Worm (Caenorhabditis elegans) whole organism, L2 larva: ENCODE data around the gene twk-26.

Source experiments
- C34F6.9 ChIP-seq: fragments of 150-350 bp; optimal IDR thresholded peaks from 2 replicates; lab custom pipeline; 2014; ENCODE audit warnings: missing biosample characterization, missing genetic modification characterization
- F13H6.1 ChIP-seq: sonication (generic microtip); optimal IDR thresholded peaks from 2 replicates; lab custom pipeline; 2016; ENCODE audit warnings: missing genetic modification characterization, missing compliant biosample characterization
- R02D3.7 ChIP-seq: fragments of 150-350 bp; optimal IDR thresholded peaks from 2 replicates; lab custom pipeline; 2014; ENCODE audit warnings: missing biosample characterization, missing genetic modification characterization
- Y55F3AM.14 ChIP-seq: fragments of 200-800 bp; sonication (Bioruptor generic); optimal IDR thresholded peaks from 2 replicates; lab custom pipeline; 2018; ENCODE audit warnings: mild to moderate bottlenecking, missing genetic modification characterization, missing compliant biosample characterization
- ZK546.5 ChIP-seq: sonication (generic microtip); optimal IDR thresholded peaks from 2 replicates; lab custom pipeline; 2017; ENCODE audit warnings: missing biosample characterization, missing genetic modification characterization
- alr-1 ChIP-seq: fragments of 150-350 bp; optimal IDR thresholded peaks from 2 replicates; lab custom pipeline; 2014; ENCODE audit warnings: missing biosample characterization, missing genetic modification characterization
- aly-2 ChIP-seq: fragments of 150-350 bp; optimal IDR thresholded peaks from 2 replicates; lab custom pipeline; 2014; ENCODE audit warnings: missing biosample characterization, missing genetic modification characterization
- ama-1 ChIP-seq: fragments of 150-350 bp; optimal IDR thresholded peaks from 2 replicates; lab custom pipeline; 2018; ENCODE audit warnings: inconsistent platforms
- blmp-1 ChIP-seq: sonication (generic microtip); optimal IDR thresholded peaks from 2 replicates; lab custom pipeline; 2017; ENCODE audit warnings: missing genetic modification characterization, mild to moderate bottlenecking, missing compliant biosample characterization, antibody characterized with exemption, moderate library complexity; ENCODE audit not compliant: insufficient read depth
- ceh-16 ChIP-seq: fragments of 150-350 bp; optimal IDR thresholded peaks from 2 replicates; lab custom pipeline; 2014; ENCODE audit warnings: missing biosample characterization, missing genetic modification characterization
- crh-2 ChIP-seq: sonication (generic microtip); optimal IDR thresholded peaks from 2 replicates; lab custom pipeline; 2017; ENCODE audit warnings: missing biosample characterization, missing genetic modification characterization
- dmd-4 ChIP-seq: sonication (generic microtip); optimal IDR thresholded peaks from 2 replicates; lab custom pipeline; 2017; ENCODE audit warnings: missing biosample characterization, missing genetic modification characterization
- egl-27 ChIP-seq: sonication (generic microtip); optimal IDR thresholded peaks from 3 replicates; lab custom pipeline; 2017; ENCODE audit warnings: missing biosample characterization, missing genetic modification reagents, missing genetic modification characterization
- elt-1 ChIP-seq: fragments of 150-350 bp; optimal IDR thresholded peaks from 2 replicates; lab custom pipeline; 2014; ENCODE audit warnings: missing biosample characterization, missing genetic modification characterization
- elt-3 ChIP-seq: sonication (generic microtip); optimal IDR thresholded peaks from 2 replicates; lab custom pipeline; 2017; ENCODE audit warnings: missing biosample characterization, missing genetic modification characterization
- fos-1 ChIP-seq: fragments of 150-350 bp; optimal IDR thresholded peaks from 2 replicates; lab custom pipeline; 2014; ENCODE audit warnings: missing biosample characterization, missing genetic modification characterization
- gmeb-1 ChIP-seq: fragments of 150-350 bp; optimal IDR thresholded peaks from 2 replicates; lab custom pipeline; 2014; ENCODE audit warnings: missing biosample characterization, missing genetic modification characterization
- lin-11 ChIP-seq: fragments of 150-350 bp; sonication (generic microtip); optimal IDR thresholded peaks from 2 replicates; lab custom pipeline; 2014; ENCODE audit warnings: missing biosample characterization, missing genetic modification characterization, inconsistent platforms, mixed read lengths
- lin-13 ChIP-seq: fragments of 150-350 bp; optimal IDR thresholded peaks from 2 replicates; lab custom pipeline; 2014; ENCODE audit warnings: missing biosample characterization, missing genetic modification reagents, missing genetic modification characterization
- lin-39 ChIP-seq: fragments of 150-350 bp; optimal IDR thresholded peaks from 2 replicates; lab custom pipeline; 2014; ENCODE audit warnings: missing biosample characterization, missing genetic modification reagents, missing genetic modification characterization
- lsy-2 ChIP-seq, 2 experiments: fragments of 150-350 bp in 1 of 2; sonication (generic microtip) in 1 of 2; optimal IDR thresholded peaks; 2 replicates each; lab custom pipeline; 2014 to 2017; ENCODE audit warnings: missing biosample characterization in 2 of 2, missing genetic modification characterization in 2 of 2
- mab-5 ChIP-seq: fragments of 150-350 bp; optimal IDR thresholded peaks from 2 replicates; lab custom pipeline; 2014; ENCODE audit warnings: missing biosample characterization, missing genetic modification characterization
- mbf-1 ChIP-seq: sonication (generic microtip); optimal IDR thresholded peaks from 2 replicates; lab custom pipeline; 2017; ENCODE audit warnings: missing biosample characterization, missing genetic modification characterization
- nhr-11 ChIP-seq: fragments of 150-350 bp; optimal IDR thresholded peaks from 2 replicates; lab custom pipeline; 2014; ENCODE audit warnings: missing biosample characterization, missing genetic modification characterization
- nhr-129 ChIP-seq: fragments of 150-350 bp; optimal IDR thresholded peaks from 2 replicates; lab custom pipeline; 2014; ENCODE audit warnings: missing biosample characterization, missing genetic modification characterization
- nhr-21 ChIP-seq: fragments of 150-350 bp; optimal IDR thresholded peaks from 2 replicates; lab custom pipeline; 2014; ENCODE audit warnings: missing biosample characterization, missing genetic modification characterization
- nhr-237 ChIP-seq: fragments of 150-350 bp; optimal IDR thresholded peaks from 2 replicates; lab custom pipeline; 2014; ENCODE audit warnings: missing biosample characterization, missing genetic modification characterization
- nhr-6 ChIP-seq: fragments of 150-350 bp; optimal IDR thresholded peaks from 2 replicates; lab custom pipeline; 2014; ENCODE audit warnings: missing biosample characterization, missing genetic modification characterization
- nhr-77 ChIP-seq: fragments of 150-350 bp; optimal IDR thresholded peaks from 2 replicates; lab custom pipeline; 2014; ENCODE audit warnings: missing biosample characterization, missing genetic modification characterization
- peb-1 ChIP-seq: fragments of 150-350 bp; optimal IDR thresholded peaks from 2 replicates; lab custom pipeline; 2014; ENCODE audit warnings: missing biosample characterization, missing genetic modification characterization
- sem-4 ChIP-seq: fragments of 150-350 bp; optimal IDR thresholded peaks from 2 replicates; lab custom pipeline; 2014; ENCODE audit warnings: missing biosample characterization, missing genetic modification reagents, missing genetic modification characterization
- sma-3 ChIP-seq: sonication (generic microtip); optimal IDR thresholded peaks from 2 replicates; lab custom pipeline; 2016; ENCODE audit warnings: missing genetic modification reagents, missing genetic modification characterization, missing compliant biosample characterization
- sma-9 ChIP-seq, 2 experiments: fragments of 150-350 bp in 1 of 2; sonication (generic microtip) in 1 of 2; optimal IDR thresholded peaks; 2 replicates each; lab custom pipeline; 2014 to 2016; ENCODE audit warnings: missing genetic modification characterization in 2 of 2, mild to moderate bottlenecking in 1 of 2, missing biosample characterization in 1 of 2, missing compliant biosample characterization in 1 of 2, missing genetic modification reagents in 1 of 2, moderate library complexity in 1 of 2
- snpc-4 ChIP-seq: fragments of 150-350 bp; optimal IDR thresholded peaks from 2 replicates; lab custom pipeline; 2014; ENCODE audit warnings: missing biosample characterization, missing genetic modification characterization
- unc-39 ChIP-seq: fragments of 150-350 bp; optimal IDR thresholded peaks from 2 replicates; lab custom pipeline; 2014; ENCODE audit warnings: missing biosample characterization, missing genetic modification characterization
- unc-55 ChIP-seq: fragments of 150-350 bp; sonication (generic microtip); optimal IDR thresholded peaks from 3 replicates; lab custom pipeline; 2014; ENCODE audit warnings: missing biosample characterization, missing genetic modification reagents, missing genetic modification characterization
- unc-62 ChIP-seq: fragments of 150-350 bp; optimal IDR thresholded peaks from 2 replicates; lab custom pipeline; 2014; ENCODE audit warnings: missing biosample characterization, missing genetic modification reagents, missing genetic modification characterization
- ztf-1 ChIP-seq: fragments of 200-800 bp; sonication (Bioruptor generic); conservative IDR thresholded peaks from 2 replicates; pipeline ENCODE4 v1.3.6; 2022; ENCODE audit warnings: missing genetic modification characterization, missing compliant biosample characterization
- ztf-4 ChIP-seq: fragments of 150-350 bp; optimal IDR thresholded peaks from 2 replicates; lab custom pipeline; 2014; ENCODE audit warnings: missing biosample characterization, missing genetic modification characterization

twk-26 gene

DNA sequence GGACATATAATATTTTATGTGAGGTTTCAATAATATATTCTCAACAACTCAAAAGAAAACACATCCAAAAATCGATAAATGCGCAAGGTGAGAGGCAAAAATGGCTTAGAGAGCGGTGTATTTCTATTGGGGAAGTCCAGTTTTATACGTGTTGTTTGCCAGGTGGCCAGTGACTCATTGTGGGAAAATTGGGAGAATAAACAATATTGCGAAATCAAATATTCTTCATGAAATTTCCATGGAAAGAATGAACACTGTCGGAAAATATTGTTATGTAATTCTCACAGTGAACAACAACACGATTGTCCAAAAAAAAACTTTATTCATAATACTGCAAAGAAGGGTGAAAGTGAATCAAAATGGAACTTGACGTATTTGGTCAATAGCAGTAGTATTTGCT lies 33.0 kb upstream of the twk-26 start:
- TF ChIP-seq ceh-16 (tag; lab: Kevin White, UChicago) (no peak), fos-1 (tag; lab: Kevin White, UChicago) (no peak), unc-39 (tag; lab: Kevin White, UChicago) (no peak), sma-3 (no peak), nhr-77 (tag; lab: Kevin White, UChicago) (no peak), F13H6.1 (tag; lab: Kevin White, UChicago) (no peak), lin-11 (tag; lab: Kevin White, UChicago) (no peak), lin-39 (tag; lab: Kevin White, UChicago) (no peak), nhr-237 (tag; lab: Kevin White, UChicago) (no peak)

- TF ChIP-seq fos-1 (tag; lab: Kevin White, UChicago) (no peak), aly-2 (tag; lab: Kevin White, UChicago) (no peak), unc-39 (tag; lab: Kevin White, UChicago) (no peak), nhr-129 (tag; lab: Kevin White, UChicago) (no peak), mab-5 (tag; lab: Kevin White, UChicago) (no peak)
Observed at ce11 chrX:3087245-3087644, 32.6 kb upstream of the twk-26 start, which contains the start of gene F52E4.5. Gene F52E4.5, minus strand, starts transcription at chrX:3087345.

DNA sequence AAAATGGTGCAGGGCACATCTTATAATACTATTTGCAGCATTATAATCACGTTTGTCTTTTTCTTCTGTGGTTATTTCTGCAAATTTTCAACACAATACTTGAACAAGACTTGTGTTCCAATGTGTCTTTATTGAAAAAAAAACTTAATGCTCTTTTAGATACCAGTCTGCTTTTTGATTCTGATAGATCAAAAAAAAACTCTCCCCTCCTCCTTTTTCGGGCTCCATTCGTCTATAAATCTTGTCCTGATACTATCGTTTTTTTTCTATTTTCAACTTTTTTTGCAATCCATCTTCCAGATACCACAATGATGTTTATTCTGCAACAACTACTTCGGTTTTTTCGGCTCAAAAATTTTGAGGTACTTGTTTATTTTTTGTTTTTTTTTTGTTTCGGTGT lies 26.2 kb upstream of the twk-26 start, which contains the start of gene twk-16:
Gene twk-16 (plus strand): TSS at position 301 of the 400 bp plus-strand sequence.
- TF ChIP-seq blmp-1 (tag; lab: Kevin White, UChicago): no peak
- no peak for TF ChIP-seq unc-55
- no peak for TF ChIP-seq lin-13 (GFP tag; lab: Kevin White, UChicago)
- TF ChIP-seq, all 48 proteins: peak for 0

DNA sequence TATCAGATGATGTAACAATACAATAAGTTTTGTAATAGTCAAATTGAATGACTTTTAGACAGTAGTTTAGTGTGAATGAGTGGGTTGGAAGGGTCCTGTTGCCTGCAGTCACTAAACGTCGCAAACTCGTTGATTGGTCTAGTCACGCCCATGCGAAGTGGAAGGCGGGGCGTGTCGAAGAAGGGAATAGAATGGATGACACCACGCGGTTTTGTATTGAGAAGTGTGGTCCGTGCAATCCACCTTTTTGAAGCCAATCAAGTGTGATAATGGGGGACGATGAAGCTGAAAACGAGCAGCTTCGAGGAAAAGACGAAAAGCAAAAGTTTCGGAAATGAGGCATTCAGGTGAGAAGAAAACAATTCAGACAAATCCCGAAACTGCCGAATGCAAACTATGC lies 15.7 kb upstream of the twk-26 start, which contains the start of gene ceh-31:
Gene ceh-31 (minus strand): TSS at position 101 of the 400 bp plus-strand sequence.
- TF ChIP-seq nhr-11 (tag; lab: Kevin White, UChicago) (no peak), nhr-129 (tag; lab: Kevin White, UChicago) (no peak), R02D3.7 (no peak), nhr-21 (no peak), F13H6.1 (tag; lab: Kevin White, UChicago) (no peak), unc-62 (no peak), alr-1 (no peak), lin-13 (GFP tag; lab: Kevin White, UChicago) (no peak)

- TF ChIP-seq elt-1 (tag; lab: Kevin White, UChicago) (no peak), crh-2 (tag; lab: Kevin White, UChicago) (no peak), gmeb-1 (tag; lab: Kevin White, UChicago) (no peak), C34F6.9 (tag; lab: Kevin White, UChicago) (no peak), ztf-4 (tag; lab: Kevin White, UChicago) (no peak), dmd-4 (tag; lab: Kevin White, UChicago) (no peak), nhr-6 (tag; lab: Kevin White, UChicago) (no peak), lsy-2 (tag; optimal IDR thresholded peaks at IDR 0.05; lab: Kevin White, UChicago) (no peak), egl-27 (tag; lab: Kevin White, UChicago) (no peak), ZK546.5 (tag; lab: Kevin White, UChicago) (no peak)
Observed at ce11 chrX:3067052-3067451, 12.4 kb upstream of the twk-26 start.

- TF ChIP-seq mbf-1 (tag; lab: Kevin White, UChicago): no peak
Observed at ce11 chrX:3063274-3063673, 8.7 kb upstream of the twk-26 start, which contains the start of gene ceh-30. Gene ceh-30, plus strand, starts transcription at chrX:3063574.

DNA sequence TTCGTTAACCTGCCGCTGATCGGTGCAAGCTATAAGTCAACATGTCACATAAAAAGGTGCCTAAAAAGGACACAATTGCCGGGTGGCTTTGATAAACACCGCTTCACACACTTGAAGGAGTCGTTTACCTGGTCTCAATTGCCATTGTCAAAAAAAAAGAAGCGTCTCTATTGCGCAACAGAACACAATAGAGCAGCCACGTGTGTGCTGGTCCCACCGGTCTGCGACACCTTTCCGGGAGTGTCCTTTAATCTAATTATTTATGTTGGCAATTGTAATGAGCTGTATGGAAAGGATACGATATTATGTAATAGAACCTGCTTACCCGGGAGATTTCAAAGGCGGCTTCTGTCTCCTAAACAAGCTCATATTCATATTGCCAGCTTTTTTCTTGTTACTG lies 7.1 kb upstream of the twk-26 start:
- no peak for TF ChIP-seq ama-1
- TF ChIP-seq elt-3 (tag; lab: Kevin White, UChicago): no peak
- TF ChIP-seq nhr-6 (tag; lab: Kevin White, UChicago): no peak
- no peak for TF ChIP-seq sem-4 (tag; lab: Kevin White, UChicago)
- TF ChIP-seq egl-27 (tag; lab: Kevin White, UChicago): no peak
- TF ChIP-seq peb-1 (tag; lab: Kevin White, UChicago): no peak
- no peak for TF ChIP-seq Y55F3AM.14 (GFP tag; lab: Kevin White, UChicago)
- no peak for TF ChIP-seq ztf-4 (tag; lab: Kevin White, UChicago)
- no peak for TF ChIP-seq sma-9 (GFP tag; optimal IDR thresholded peaks at IDR 0.05; lab: Kevin White, UChicago)
- TF ChIP-seq sma-9 (tag; optimal IDR thresholded peaks at IDR 0.05; lab: Kevin White, UChicago): no peak
- no peak for TF ChIP-seq gmeb-1 (tag; lab: Kevin White, UChicago)
- no peak for TF ChIP-seq crh-2 (tag; lab: Kevin White, UChicago)
- no peak for TF ChIP-seq aly-2 (tag; lab: Kevin White, UChicago)
- no peak for TF ChIP-seq F13H6.1 (tag; lab: Kevin White, UChicago)
- no peak for TF ChIP-seq elt-1 (tag; lab: Kevin White, UChicago)
- no peak for TF ChIP-seq ztf-1
- TF ChIP-seq snpc-4 (tag; lab: Kevin White, UChicago): no peak
- no peak for TF ChIP-seq mab-5 (tag; lab: Kevin White, UChicago)
- TF ChIP-seq blmp-1 (tag; lab: Kevin White, UChicago): no peak
